Worm (Caenorhabditis elegans): ENCODE results near the gene K03A1.4.

K03A1.4 gene

ce11 chrX:7265348-7265747 is 33.2 kb downstream of the K03A1.4 start, which contains the start of gene F46H5.2:
Gene F46H5.2 (plus strand): TSS chrX:7265648.
- TF ChIP-seq ceh-31 (tag; optimal IDR thresholded peaks at IDR 0.05) (no peak), rnt-1 (tag; optimal IDR thresholded peaks at IDR 0.05) (no peak)

DNA sequence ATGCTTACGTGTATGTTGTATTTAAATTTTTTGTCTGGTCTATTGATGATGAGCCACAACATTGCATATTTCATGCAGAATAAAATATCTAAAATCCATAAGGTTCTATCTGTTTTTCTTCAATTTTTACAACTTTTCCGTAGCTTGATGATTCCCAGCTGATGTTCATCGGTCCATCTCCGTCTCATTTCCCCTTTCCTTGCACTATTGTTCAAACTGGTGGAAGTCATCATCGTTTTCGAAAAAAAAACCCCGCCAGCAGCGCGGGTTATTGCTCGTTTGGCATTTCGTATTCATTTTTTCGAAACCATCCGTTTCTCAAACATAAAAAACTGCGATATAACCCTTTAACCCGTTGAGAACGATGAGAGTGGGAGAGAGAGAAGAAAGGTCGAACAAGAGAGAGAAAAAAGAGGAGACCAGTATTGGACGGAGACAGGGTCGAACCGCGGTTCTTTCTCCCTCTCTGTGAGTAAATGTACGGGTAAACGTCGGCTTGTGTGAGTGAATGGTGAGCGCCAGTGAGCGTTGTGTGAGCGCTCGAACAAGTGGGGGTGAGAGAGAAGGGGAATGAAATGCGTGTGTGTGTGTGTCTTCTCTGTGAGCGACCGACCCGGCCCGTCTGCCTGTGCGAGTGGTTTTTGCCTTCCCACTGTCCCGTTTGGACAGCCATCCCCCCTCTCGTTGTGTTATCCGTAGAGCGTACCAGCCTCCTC is 33.8 kb downstream of the K03A1.4 start:
- TF ChIP-seq nhr-232 (tag; optimal IDR thresholded peaks at IDR 0.05): peak; percentile 12
- TF ChIP-seq K02D7.2 (tag; optimal IDR thresholded peaks at IDR 0.05): no peak
- peak; percentile 83 for TF ChIP-seq ceh-34 (tag; optimal IDR thresholded peaks at IDR 0.05)
- TF ChIP-seq hlh-6 (tag; optimal IDR thresholded peaks at IDR 0.05): peak; percentile 69
- peak; percentile 72 for TF ChIP-seq syd-9 (tag; optimal IDR thresholded peaks at IDR 0.05)
- TF ChIP-seq sox-4 (tag; optimal IDR thresholded peaks at IDR 0.05): peak; percentile 48
- no peak for TF ChIP-seq unc-3 (GFP tag; conservative IDR thresholded peaks at IDR 0.05)
- TF ChIP-seq unc-3 (tag; optimal IDR thresholded peaks at IDR 0.05): peak; percentile 29
- no peak for TF ChIP-seq T23F11.4 (GFP tag; optimal IDR thresholded peaks at IDR 0.05)
- no peak for TF ChIP-seq ahr-1 (tag; optimal IDR thresholded peaks at IDR 0.05)
- TF ChIP-seq C38D4.7 (GFP tag; optimal IDR thresholded peaks at IDR 0.05): peak; percentile 3
- TF ChIP-seq rnt-1 (tag; optimal IDR thresholded peaks at IDR 0.05): peak; percentile 52
- peak; percentile 6 for TF ChIP-seq tbx-7 (tag; optimal IDR thresholded peaks at IDR 0.05)
- TF ChIP-seq lin-11 (tag; optimal IDR thresholded peaks at IDR 0.05): no peak
- TF ChIP-seq tbx-2 (tag; optimal IDR thresholded peaks at IDR 0.05): peak; percentile 88
- TF ChIP-seq K09A11.1 (tag; optimal IDR thresholded peaks at IDR 0.05; ENCODE audit: insufficient read depth): peak; percentile 56
- TF ChIP-seq fkh-6 (tag; optimal IDR thresholded peaks at IDR 0.05): peak; percentile 66
- no peak for TF ChIP-seq pha-4 (tag; optimal IDR thresholded peaks at IDR 0.05)
- TF ChIP-seq hlh-8 (tag; optimal IDR thresholded peaks at IDR 0.05): peak; percentile 58
- peak; percentile 38 for TF ChIP-seq pat-9 (tag; optimal IDR thresholded peaks at IDR 0.05)
- TF ChIP-seq ama-1 (optimal IDR thresholded peaks at IDR 0.05): no peak
- no peak for TF ChIP-seq npax-4 (tag; optimal IDR thresholded peaks at IDR 0.05)
- peak; percentile 55 for TF ChIP-seq ztf-16 (tag; optimal IDR thresholded peaks at IDR 0.05)
- TF ChIP-seq sox-2 (GFP tag; IDR thresholded peaks at IDR 0.05): no peak; the same call in 1 of the 2 replicates
- TF ChIP-seq ceh-30 (tag; optimal IDR thresholded peaks at IDR 0.05): no peak
- TF ChIP-seq pros-1 (tag; optimal IDR thresholded peaks at IDR 0.05): peak; percentile 57
- no peak for TF ChIP-seq ceh-9 (tag; optimal IDR thresholded peaks at IDR 0.05)
- TF ChIP-seq eyg-1 (tag; optimal IDR thresholded peaks at IDR 0.05): peak; percentile 23
- no peak for TF ChIP-seq pha-2 (tag; optimal IDR thresholded peaks at IDR 0.05)
- no peak for TF ChIP-seq ceh-48 (tag; optimal IDR thresholded peaks at IDR 0.05)
- TF ChIP-seq C08G9.2 (tag; optimal IDR thresholded peaks at IDR 0.05): peak; percentile 69
- TF ChIP-seq ceh-18 (tag; optimal IDR thresholded peaks at IDR 0.05): peak; percentile 96
- TF ChIP-seq gmeb-2 (tag; optimal IDR thresholded peaks at IDR 0.05): no peak
- no peak for TF ChIP-seq mec-3 (tag; optimal IDR thresholded peaks at IDR 0.05; ENCODE audit: borderline replicate concordance)
- TF ChIP-seq elt-2 (tag; optimal IDR thresholded peaks at IDR 0.05): peak; percentile 67
- TF ChIP-seq ceh-31 (tag; optimal IDR thresholded peaks at IDR 0.05): peak; percentile 89
- peak; percentile 84 for TF ChIP-seq ref-2 (tag; optimal IDR thresholded peaks at IDR 0.05)
- peak; percentile 3 for TF ChIP-seq Y22D7AL.16 (tag; optimal IDR thresholded peaks at IDR 0.05)
- peak; percentile 67 for TF ChIP-seq hlh-30 (tag; optimal IDR thresholded peaks at IDR 0.05; ENCODE audit: insufficient read depth)
- no peak for TF ChIP-seq hlh-15 (tag; optimal IDR thresholded peaks at IDR 0.05)
- TF ChIP-seq unc-42 (tag; optimal IDR thresholded peaks at IDR 0.05): peak; percentile 76
- peak; percentile 1 for TF ChIP-seq lim-6 (tag; optimal IDR thresholded peaks at IDR 0.05)
- peak; percentile 44 for TF ChIP-seq unc-55 (GFP tag; optimal IDR thresholded peaks at IDR 0.05)
- peak; percentile 91 for TF ChIP-seq nfya-1 (tag; optimal IDR thresholded peaks at IDR 0.05)
- no peak for TF ChIP-seq fkh-10 (GFP tag; optimal IDR thresholded peaks at IDR 0.05)
- no peak for TF ChIP-seq unc-86 (tag; optimal IDR thresholded peaks at IDR 0.05)
- no peak for TF ChIP-seq dmd-4 (tag; optimal IDR thresholded peaks at IDR 0.05; ENCODE audit: borderline replicate concordance)
- peak; percentile 64 for TF ChIP-seq ceh-14 (tag; optimal IDR thresholded peaks at IDR 0.05)
- peak; percentile 41 for TF ChIP-seq ets-4 (tag; optimal IDR thresholded peaks at IDR 0.05)
- TF ChIP-seq sdc-2 (tag; optimal IDR thresholded peaks at IDR 0.05): peak; percentile 88

Measured in whole organism, late embryonic.